Fruit fly (Drosophila melanogaster) whole organism, embryonic: Measurements from ENCODE around the gene ash1.
A peak's percentile ranks its signal among the peaks of the same experiment; 100 is the strongest.

Experiments used
- CG12104 ChIP-seq: fragments of 200-800 bp; sonication (Bioruptor generic); optimal IDR thresholded peaks from 3 replicates; lab custom pipeline; 2016; ENCODE audit warnings: missing biosample characterization, missing genetic modification characterization
- CG12219 ChIP-seq: fragments of 200-800 bp; sonication (Bioruptor generic); optimal IDR thresholded peaks from 3 replicates; lab custom pipeline; 2018; ENCODE audit warnings: missing biosample characterization, mild to moderate bottlenecking, missing genetic modification characterization
- CG12942 ChIP-seq: fragments of 200-800 bp; sonication (Bioruptor generic); optimal IDR thresholded peaks from 3 replicates; lab custom pipeline; 2016; ENCODE audit warnings: missing biosample characterization, missing genetic modification characterization
- CG15011 ChIP-seq: fragments of 200-800 bp; sonication (Bioruptor generic); optimal IDR thresholded peaks from 3 replicates; lab custom pipeline; 2018; ENCODE audit warnings: missing biosample characterization, mild to moderate bottlenecking, missing genetic modification characterization
- CG15073 ChIP-seq: fragments of 200-800 bp; sonication (Bioruptor generic); optimal IDR thresholded peaks from 2 replicates; lab custom pipeline; 2016; ENCODE audit warnings: missing biosample characterization, missing genetic modification characterization
- CG1647 ChIP-seq: fragments of 200-800 bp; sonication (Bioruptor generic); optimal IDR thresholded peaks from 3 replicates; lab custom pipeline; 2016; ENCODE audit warnings: missing biosample characterization, missing genetic modification characterization
- CG16863 ChIP-seq: fragments of 200-800 bp; sonication (Bioruptor generic); optimal IDR thresholded peaks from 3 replicates; lab custom pipeline; 2016; ENCODE audit warnings: missing biosample characterization, missing genetic modification characterization
- CG17568 ChIP-seq: fragments of 200-800 bp; sonication (Bioruptor generic); optimal IDR thresholded peaks from 2 replicates; lab custom pipeline; 2018; ENCODE audit warnings: missing biosample characterization, mild to moderate bottlenecking, missing genetic modification characterization, moderate library complexity
- CG18262 ChIP-seq: fragments of 200-800 bp; optimal IDR thresholded peaks from 3 replicates; lab custom pipeline; 2019; ENCODE audit warnings: missing biosample characterization, mild to moderate bottlenecking, missing genetic modification characterization, moderate library complexity
- CG2120 ChIP-seq: fragments of 200-800 bp; sonication (Bioruptor generic); optimal IDR thresholded peaks from 3 replicates; lab custom pipeline; 2016; ENCODE audit warnings: missing biosample characterization, missing genetic modification characterization
- CG2889 ChIP-seq: fragments of 200-800 bp; sonication (Bioruptor generic); IDR thresholded peaks from 3 replicates; pipeline ENCODE4 v1.3.6; 2022; ENCODE audit warnings: missing biosample characterization, missing genetic modification characterization
- CG31365 ChIP-seq: fragments of 200-800 bp; sonication (Bioruptor generic); optimal IDR thresholded peaks from 2 replicates; lab custom pipeline; 2018; ENCODE audit warnings: missing biosample characterization, mild to moderate bottlenecking, missing genetic modification characterization
- CG32532 ChIP-seq: fragments of 200-800 bp; sonication (Bioruptor generic); IDR thresholded peaks from 2 replicates; pipeline ENCODE4 v1.3.6; 2022; ENCODE audit warnings: missing biosample characterization, missing genetic modification characterization
- CG33213 ChIP-seq: fragments of 200-800 bp; sonication (Bioruptor generic); optimal IDR thresholded peaks from 3 replicates; lab custom pipeline; 2016; ENCODE audit warnings: missing biosample characterization, missing genetic modification characterization
- CG34422 ChIP-seq: fragments of 200-800 bp; sonication (Bioruptor generic); IDR thresholded peaks from 3 replicates; pipeline ENCODE4 v1.3.6; 2022; ENCODE audit warnings: missing biosample characterization, missing genetic modification characterization
- CG42726 ChIP-seq: fragments of 200-800 bp; sonication (Bioruptor generic); IDR thresholded peaks from 2 replicates; pipeline ENCODE4 v1.3.6; 2022; ENCODE audit warnings: missing biosample characterization, missing genetic modification characterization; ENCODE audit not compliant: partially characterized antibody
- CG4360 ChIP-seq: fragments of 200-800 bp; sonication (Bioruptor generic); IDR thresholded peaks from 2 replicates; pipeline ENCODE4 v1.3.6; 2022; ENCODE audit warnings: missing biosample characterization, missing genetic modification characterization
- CG6683 ChIP-seq: fragments of 200-800 bp; sonication (Bioruptor generic); optimal IDR thresholded peaks from 2 replicates; lab custom pipeline; 2017; ENCODE audit warnings: missing biosample characterization, mild to moderate bottlenecking, missing genetic modification characterization, missing genetic modification reagents
- CG6854 ChIP-seq: fragments of 200-800 bp; sonication (Bioruptor generic); optimal IDR thresholded peaks from 3 replicates; lab custom pipeline; 2017; ENCODE audit warnings: missing biosample characterization, mild to moderate bottlenecking, missing genetic modification characterization
- CG8478 ChIP-seq: fragments of >200 bp; optimal IDR thresholded peaks from 2 replicates; lab custom pipeline; 2018
- CG9437 ChIP-seq: fragments of 200-800 bp; sonication (Bioruptor generic); optimal IDR thresholded peaks from 2 replicates; lab custom pipeline; 2018; ENCODE audit warnings: missing biosample characterization, mild to moderate bottlenecking, missing genetic modification characterization
- Deaf1 ChIP-seq: fragments of 200-800 bp; optimal IDR thresholded peaks from 3 replicates; lab custom pipeline; 2019; ENCODE audit warnings: missing biosample characterization, mild to moderate bottlenecking, missing genetic modification characterization, moderate library complexity
- Dip3 ChIP-seq: fragments of 200-800 bp; sonication (Bioruptor generic); optimal IDR thresholded peaks from 3 replicates; lab custom pipeline; 2016; ENCODE audit warnings: missing biosample characterization, missing genetic modification characterization
- Hand ChIP-seq: fragments of 200-800 bp; sonication (Bioruptor generic); optimal IDR thresholded peaks from 2 replicates; lab custom pipeline; 2017; ENCODE audit warnings: mild to moderate bottlenecking, missing biosample characterization, missing genetic modification reagents, missing genetic modification characterization
- MTF-1 ChIP-seq: fragments of 200-800 bp; sonication (Bioruptor generic); optimal IDR thresholded peaks from 2 replicates; lab custom pipeline; 2018; ENCODE audit warnings: missing biosample characterization, mild to moderate bottlenecking, missing genetic modification characterization, borderline replicate concordance
- Mad ChIP-seq: fragments of 200-800 bp; sonication (Bioruptor generic); optimal IDR thresholded peaks from 2 replicates; lab custom pipeline; 2016; ENCODE audit warnings: missing biosample characterization, missing genetic modification characterization
- Stat92E ChIP-seq, 3 experiments: fragments of >200 bp in 2 of 3; fragments of 200-800 bp in 1 of 3; sonication (Bioruptor generic) in 1 of 3; optimal IDR thresholded peaks; 2 replicates each; lab custom pipeline; 2017 to 2019; ENCODE audit warnings: missing biosample characterization in 3 of 3, missing genetic modification characterization in 3 of 3, mild to moderate bottlenecking in 1 of 3, moderate library complexity in 1 of 3
- Xbp1 ChIP-seq: fragments of 200-800 bp; sonication (Bioruptor generic); optimal IDR thresholded peaks from 3 replicates; lab custom pipeline; 2016; ENCODE audit warnings: missing biosample characterization, mild to moderate bottlenecking, missing genetic modification characterization
- aop ChIP-seq: fragments of 200-800 bp; sonication (Bioruptor generic); IDR thresholded peaks from 2 replicates; pipeline ENCODE4 v1.3.6; 2022; ENCODE audit warnings: missing biosample characterization, missing genetic modification characterization
- ara ChIP-seq: fragments of 200-800 bp; sonication (Bioruptor generic); IDR thresholded peaks from 2 replicates; pipeline ENCODE4 v1.3.6; 2022; ENCODE audit warnings: missing biosample characterization, missing genetic modification characterization
- bab2 ChIP-seq: fragments of 200-800 bp; sonication (Bioruptor generic); optimal IDR thresholded peaks from 2 replicates; lab custom pipeline; 2016; ENCODE audit warnings: missing biosample characterization, missing genetic modification characterization
- cg ChIP-seq: fragments of 200-800 bp; sonication (Bioruptor generic); optimal IDR thresholded peaks from 3 replicates; lab custom pipeline; 2019; ENCODE audit warnings: missing biosample characterization, mild to moderate bottlenecking, missing genetic modification characterization, moderate library complexity
- crol ChIP-seq: fragments of 200-800 bp; sonication (Bioruptor generic); IDR thresholded peaks from 2 replicates; pipeline ENCODE4 v1.3.6; 2022; ENCODE audit warnings: missing biosample characterization, missing genetic modification characterization
- fd64A ChIP-seq: fragments of 200-800 bp; sonication (Bioruptor generic); optimal IDR thresholded peaks from 3 replicates; lab custom pipeline; 2018; ENCODE audit warnings: missing biosample characterization, mild to moderate bottlenecking, missing genetic modification characterization
- gcm ChIP-seq: fragments of 200-800 bp; sonication (Bioruptor generic); optimal IDR thresholded peaks from 2 replicates; lab custom pipeline; 2019; ENCODE audit warnings: missing biosample characterization, mild to moderate bottlenecking, missing genetic modification characterization, moderate library complexity
- gsb ChIP-seq: fragments of 200-800 bp; sonication (Bioruptor generic); IDR thresholded peaks from 2 replicates; pipeline ENCODE4 v1.3.6; 2022; ENCODE audit warnings: missing biosample characterization, missing genetic modification characterization
- gt ChIP-seq: fragments of 200-800 bp; sonication (Bioruptor generic); IDR thresholded peaks from 2 replicates; pipeline ENCODE4 v1.3.6; 2022; ENCODE audit warnings: missing biosample characterization, missing genetic modification characterization
- kah ChIP-seq: fragments of 200-800 bp; sonication (Bioruptor generic); optimal IDR thresholded peaks from 2 replicates; lab custom pipeline; 2018; ENCODE audit warnings: missing biosample characterization, mild to moderate bottlenecking, missing genetic modification characterization
- kni ChIP-seq: fragments of 200-800 bp; sonication (Bioruptor generic); optimal IDR thresholded peaks from 3 replicates; lab custom pipeline; 2017; ENCODE audit warnings: mild to moderate bottlenecking, missing biosample characterization, missing genetic modification reagents, missing genetic modification characterization
- mld ChIP-seq: fragments of 200-800 bp; sonication (Bioruptor generic); IDR thresholded peaks from 3 replicates; pipeline ENCODE4 v1.3.6; 2022; ENCODE audit warnings: missing biosample characterization, missing genetic modification characterization; ENCODE audit not compliant: partially characterized antibody
- peb ChIP-seq: fragments of 200-800 bp; sonication (Bioruptor generic); IDR thresholded peaks from 2 replicates; pipeline ENCODE4 v1.3.6; 2022; ENCODE audit warnings: missing biosample characterization, missing genetic modification characterization
- pita ChIP-seq: fragments of 200-800 bp; sonication (Bioruptor generic); optimal IDR thresholded peaks from 2 replicates; lab custom pipeline; 2017; ENCODE audit warnings: missing biosample characterization, mild to moderate bottlenecking, missing genetic modification characterization
- salm ChIP-seq: fragments of 200-800 bp; sonication (Bioruptor generic); optimal IDR thresholded peaks from 2 replicates; lab custom pipeline; 2018; ENCODE audit warnings: missing biosample characterization, mild to moderate bottlenecking, missing genetic modification characterization
- schlank ChIP-seq: fragments of 200-800 bp; sonication (Bioruptor generic); optimal IDR thresholded peaks from 2 replicates; lab custom pipeline; 2018; ENCODE audit warnings: missing biosample characterization, mild to moderate bottlenecking, missing genetic modification characterization
- slbo ChIP-seq: fragments of 200-800 bp; sonication (Bioruptor generic); IDR thresholded peaks from 2 replicates; pipeline ENCODE4 v1.3.6; 2022; ENCODE audit warnings: missing biosample characterization, missing genetic modification characterization
- stwl ChIP-seq: fragments of 200-800 bp; sonication (Bioruptor generic); optimal IDR thresholded peaks from 3 replicates; lab custom pipeline; 2018; ENCODE audit warnings: missing biosample characterization, mild to moderate bottlenecking, missing genetic modification characterization, moderate library complexity
- vnd ChIP-seq: fragments of 200-800 bp; sonication (Bioruptor generic); IDR thresholded peaks from 3 replicates; pipeline ENCODE4 v1.3.6; 2022; ENCODE audit warnings: missing biosample characterization, missing genetic modification characterization; ENCODE audit not compliant: partially characterized antibody
- yki ChIP-seq: fragments of >200 bp; optimal IDR thresholded peaks from 3 replicates; lab custom pipeline; 2018

ash1 gene

dm6 chr3L:19560695-19561246 is 37.8 kb downstream of the ash1 start (continued):
- TF ChIP-seq peb (GFP tag; lab: Robert Waterston, UW) = peak; percentile 86
- TF ChIP-seq CG42726 = no peak
- peak; percentile 86 for TF ChIP-seq Dip3 (GFP tag; lab: Kevin White, UChicago)
- TF ChIP-seq kni = peak; percentile 87
- TF ChIP-seq yki (lab: Kevin White, UChicago) = no peak
- TF ChIP-seq CG32532 (GFP tag; lab: Robert Waterston, UW) = peak; percentile 96
- peak; percentile 94 for TF ChIP-seq MTF-1 (GFP tag; lab: Kevin White, UChicago)
- peak; percentile 91 for TF ChIP-seq CG12942 (GFP tag; lab: Kevin White, UChicago)
- peak; percentile 71 for TF ChIP-seq stwl
- TF ChIP-seq CG1647 = peak; percentile 91
- peak; percentile 93 for TF ChIP-seq salm
- TF ChIP-seq ara (GFP tag; lab: Robert Waterston, UW) = peak; percentile 97
- TF ChIP-seq Hand = peak; percentile 84
- peak in 1 of 3 experiments; percentile 90 for TF ChIP-seq Stat92E (GFP tag; optimal IDR thresholded peaks at IDR 0.05; lab: Kevin White, UChicago)
- TF ChIP-seq Xbp1 (GFP tag; lab: Kevin White, UChicago) = peak; percentile 95
- TF ChIP-seq schlank (tag; lab: Kevin White, UChicago) = peak; percentile 88
- peak; percentile 74 for TF ChIP-seq Deaf1 (tag; lab: Kevin White, UChicago)
- peak; percentile 95 for TF ChIP-seq gcm (GFP tag; lab: Kevin White, UChicago)
- TF ChIP-seq pita = no peak
- TF ChIP-seq CG18262 (tag; lab: Kevin White, UChicago) = peak; percentile 95
- peak; percentile 92 for TF ChIP-seq CG12219 (GFP tag; lab: Kevin White, UChicago)
- TF ChIP-seq CG12104 = peak; percentile 93
- TF ChIP-seq CG33213 (GFP tag; lab: Kevin White, UChicago) = peak; percentile 91
- TF ChIP-seq fd64A (GFP tag; lab: Kevin White, UChicago) = peak; percentile 92
- peak; percentile 94 for TF ChIP-seq slbo
- peak; percentile 85 for TF ChIP-seq CG9437 (GFP tag; lab: Kevin White, UChicago)
- TF ChIP-seq CG6854 (GFP tag; lab: Kevin White, UChicago) = peak; percentile 84
- peak; percentile 86 for TF ChIP-seq CG16863 (GFP tag; lab: Kevin White, UChicago)
- no peak for TF ChIP-seq cg (GFP tag; lab: Kevin White, UChicago)
- TF ChIP-seq bab2 = peak; percentile 91
- peak; percentile 93 for TF ChIP-seq kah (GFP tag; lab: Kevin White, UChicago)
- peak; percentile 93 for TF ChIP-seq Mad (GFP tag; lab: Kevin White, UChicago)
- TF ChIP-seq gt (GFP tag; lab: Robert Waterston, UW) = peak; percentile 87
- TF ChIP-seq CG17568 (GFP tag; lab: Kevin White, UChicago) = peak; percentile 93
- TF ChIP-seq CG31365 = peak; percentile 65

- TF ChIP-seq CG15011 (no peak), crol (GFP tag; lab: Robert Waterston, UW) (peak; percentile 39), mld (GFP tag; lab: Robert Waterston, UW) (no peak), vnd (GFP tag; lab: Robert Waterston, UW) (no peak), cg (GFP tag; lab: Kevin White, UChicago) (peak; percentile 43), CG8478 (lab: Kevin White, UChicago) (no peak), fd64A (GFP tag; lab: Kevin White, UChicago) (no peak), CG4360 (GFP tag; lab: Robert Waterston, UW) (peak; percentile 73), CG34422 (no peak), CG2120 (GFP tag; lab: Kevin White, UChicago) (no peak), CG6683 (GFP tag; lab: Kevin White, UChicago) (no peak), CG2889 (GFP tag; lab: Robert Waterston, UW) (no peak), gsb (no peak), CG15073 (no peak), aop (GFP tag; lab: Robert Waterston, UW) (no peak)
These were observed 38.4 kb downstream of the ash1 start for dm6 chr3L:19560005-19560694.
